Worm (Caenorhabditis elegans): ENCODE data around the gene T05B9.2.

DNA sequence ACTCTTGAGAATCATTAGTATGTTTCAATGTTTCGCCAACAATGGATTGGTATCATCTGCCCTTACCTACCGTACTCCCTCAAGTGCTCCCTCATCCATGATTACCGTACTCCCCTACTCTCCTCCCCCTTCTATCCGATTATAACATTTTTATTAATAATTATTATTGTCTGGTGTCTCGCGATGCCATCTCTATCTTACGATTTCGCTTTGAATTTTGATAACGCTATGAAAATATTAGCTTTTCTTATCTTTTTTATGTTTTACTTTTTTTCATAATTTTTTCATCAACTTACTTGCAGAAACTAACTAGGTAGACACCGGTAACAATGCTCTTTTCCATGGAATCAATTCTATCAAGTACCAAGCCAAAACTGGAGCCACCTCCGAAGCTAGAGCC, 26.0 kb downstream of the T05B9.2 start, which contains the start of gene unc-130:
- TF ChIP-seq unc-62 (GFP tag; optimal IDR thresholded peaks at IDR 0.05), result no peak
- no peak for TF ChIP-seq nfya-1 (tag; optimal IDR thresholded peaks at IDR 0.05; ENCODE audit: borderline replicate concordance, insufficient read depth)
- TF ChIP-seq snpc-4 (GFP tag; optimal IDR thresholded peaks at IDR 0.05), result no peak
- TF ChIP-seq snpc-4 (tag; optimal IDR thresholded peaks at IDR 0.05), result no peak
- no peak for TF ChIP-seq madf-6 (GFP tag; IDR thresholded peaks at IDR 0.05)
- TF ChIP-seq ama-1 (optimal IDR thresholded peaks at IDR 0.05), result no peak
- TF ChIP-seq ama-1 (GFP tag; optimal IDR thresholded peaks at IDR 0.05), result no peak
- no peak for TF ChIP-seq unc-130 (GFP tag; optimal IDR thresholded peaks at IDR 0.05)
- no peak for TF ChIP-seq snpc-1.1 (tag; optimal IDR thresholded peaks at IDR 0.05; ENCODE audit: insufficient read depth)
- no peak for TF ChIP-seq lsl-1 (GFP tag; optimal IDR thresholded peaks at IDR 0.05)
- no peak for TF ChIP-seq ceh-27 (GFP tag; optimal IDR thresholded peaks at IDR 0.05)
- no peak for TF ChIP-seq lin-35 (GFP tag; optimal IDR thresholded peaks at IDR 0.05)
- no peak for TF ChIP-seq let-607 (tag; optimal IDR thresholded peaks at IDR 0.05)
- no peak for TF ChIP-seq F10E7.11 (tag; optimal IDR thresholded peaks at IDR 0.05)
- TF ChIP-seq hmg-20 (GFP tag; IDR thresholded peaks at IDR 0.05), result no peak
- TF ChIP-seq rec-8 (tag; optimal IDR thresholded peaks at IDR 0.05), result no peak
